In genomic region chr3L:19557197-19557995, dm6 we compare ENCODE assay signal across 1 fruit fly cellular context.
TF ChIP-seq lines count a peak whose summit lies in the region.

No protein-coding gene starts in this region.

TF ChIP-seq in whole organism, embryonic, 481 proteins besides CTCF, POLR2A, EP300 and RAD21 (continued from another document and continues in another):
- TF ChIP-seq dm (GFP tag; optimal IDR thresholded peaks at IDR 0.05; lab: Kevin White, UChicago) (no peak), dysf (GFP tag; IDR thresholded peaks at IDR 0.05; lab: Robert Waterston, UW) (no peak), Deaf1 (tag; optimal IDR thresholded peaks at IDR 0.05; lab: Kevin White, UChicago) (no peak), CG18599 (GFP tag; optimal IDR thresholded peaks at IDR 0.05; lab: Kevin White, UChicago) (no peak), NFAT (GFP tag; IDR thresholded peaks at IDR 0.05; lab: Robert Waterston, UW) (no peak), so (GFP tag; IDR thresholded peaks at IDR 0.05; lab: Robert Waterston, UW) (no peak), tap (tag; optimal IDR thresholded peaks at IDR 0.05; lab: Kevin White, UChicago) (no peak), CG12219 (GFP tag; optimal IDR thresholded peaks at IDR 0.05; lab: Kevin White, UChicago) (no peak), CG33557 (GFP tag; optimal IDR thresholded peaks at IDR 0.05; lab: Kevin White, UChicago) (peak; percentile 81), Blimp-1 (GFP tag; optimal IDR thresholded peaks at IDR 0.05; lab: Kevin White, UChicago) (no peak), bsh (GFP tag; optimal IDR thresholded peaks at IDR 0.05; lab: Kevin White, UChicago) (peak; percentile 21 to 44), CG11560 (tag; IDR thresholded peaks at IDR 0.05; lab: Robert Waterston, UW) (no peak), CG4730 (GFP tag; IDR thresholded peaks at IDR 0.05; lab: Robert Waterston, UW) (no peak), CG6813 (GFP tag; optimal IDR thresholded peaks at IDR 0.05; lab: Kevin White, UChicago) (no peak), CG14710 (tag; optimal IDR thresholded peaks at IDR 0.05; lab: Kevin White, UChicago) (peak; percentile 63), Hmx (GFP tag; optimal IDR thresholded peaks at IDR 0.05; lab: Kevin White, UChicago) (no peak), bab2 (GFP tag; optimal IDR thresholded peaks at IDR 0.05; lab: Kevin White, UChicago) (no peak), Ada2b (GFP tag; IDR thresholded peaks at IDR 0.05; lab: Robert Waterston, UW) (no peak), CG3838 (GFP tag; optimal IDR thresholded peaks at IDR 0.05; lab: Kevin White, UChicago) (no peak), Ets97D (GFP tag; optimal IDR thresholded peaks at IDR 0.05; lab: Kevin White, UChicago) (no peak), CG9797 (GFP tag; optimal IDR thresholded peaks at IDR 0.05; lab: Kevin White, UChicago) (no peak), CG6765 (GFP tag; optimal IDR thresholded peaks at IDR 0.05; lab: Kevin White, UChicago) (no peak), CG3726 (GFP tag; IDR thresholded peaks at IDR 0.05; lab: Robert Waterston, UW) (no peak), al (GFP tag; IDR thresholded peaks at IDR 0.05; lab: Robert Waterston, UW) (no peak), CG18619 (GFP tag; optimal IDR thresholded peaks at IDR 0.05; lab: Kevin White, UChicago) (no peak), MESR4 (GFP tag; optimal IDR thresholded peaks at IDR 0.05; lab: Kevin White, UChicago) (no peak), CG16863 (GFP tag; optimal IDR thresholded peaks at IDR 0.05; lab: Kevin White, UChicago) (no peak), CG5953 (GFP tag; IDR thresholded peaks at IDR 0.05; lab: Robert Waterston, UW) (no peak), CG13424 (tag; optimal IDR thresholded peaks at IDR 0.05; lab: Kevin White, UChicago) (peak; percentile 11), CG7271 (tag; optimal IDR thresholded peaks at IDR 0.05; lab: Kevin White, UChicago) (no peak), Dref (GFP tag; IDR thresholded peaks at IDR 0.05; lab: Robert Waterston, UW) (no peak), CG6254 (GFP tag; optimal IDR thresholded peaks at IDR 0.05; lab: Kevin White, UChicago) (no peak), CG31388 (GFP tag; optimal IDR thresholded peaks at IDR 0.05; lab: Kevin White, UChicago) (no peak), CG11085 (GFP tag; IDR thresholded peaks at IDR 0.05; lab: Robert Waterston, UW) (no peak), CG10321 (GFP tag; IDR thresholded peaks at IDR 0.05; lab: Robert Waterston, UW) (no peak), knrl (GFP tag; IDR thresholded peaks at IDR 0.05; lab: Robert Waterston, UW; ENCODE audit: partially characterized antibody) (no peak), Ssrp (tag; optimal IDR thresholded peaks at IDR 0.05; lab: Kevin White, UChicago) (peak; percentile 37), ara (GFP tag; IDR thresholded peaks at IDR 0.05; lab: Robert Waterston, UW) (no peak), Lpt (GFP tag; optimal IDR thresholded peaks at IDR 0.05; lab: Kevin White, UChicago) (no peak), CG7556 (GFP tag; optimal IDR thresholded peaks at IDR 0.05; lab: Kevin White, UChicago) (peak; percentile 47), pzg (GFP tag; optimal IDR thresholded peaks at IDR 0.05; lab: Kevin White, UChicago) (no peak), dimm (GFP tag; IDR thresholded peaks at IDR 0.05; lab: Robert Waterston, UW) (no peak), CG4617 (GFP tag; optimal IDR thresholded peaks at IDR 0.05; lab: Kevin White, UChicago; ENCODE audit: borderline replicate concordance) (no peak), Elba2 (GFP tag; optimal IDR thresholded peaks at IDR 0.05; lab: Kevin White, UChicago) (no peak), CG3995 (GFP tag; optimal IDR thresholded peaks at IDR 0.05; lab: Kevin White, UChicago) (no peak), CG18011 (GFP tag; optimal IDR thresholded peaks at IDR 0.05; lab: Kevin White, UChicago) (no peak), Optix (GFP tag; IDR thresholded peaks at IDR 0.05; lab: Robert Waterston, UW) (no peak), CG13296 (GFP tag; optimal IDR thresholded peaks at IDR 0.05; lab: Kevin White, UChicago) (no peak), zen2 (GFP tag; IDR thresholded peaks at IDR 0.05; lab: Robert Waterston, UW; ENCODE audit: partially characterized antibody) (no peak), CG11247 (GFP tag; IDR thresholded peaks at IDR 0.05; lab: Robert Waterston, UW) (no peak), zfh1 (GFP tag; IDR thresholded peaks at IDR 0.05; lab: Robert Waterston, UW) (no peak), Ptx1 (GFP tag; IDR thresholded peaks at IDR 0.05; lab: Robert Waterston, UW) (no peak), Myb (GFP tag; optimal IDR thresholded peaks at IDR 0.05; lab: Kevin White, UChicago) (no peak), Neu2 (GFP tag; optimal IDR thresholded peaks at IDR 0.05; lab: Kevin White, UChicago; ENCODE audit: borderline replicate concordance) (no peak), sna (GFP tag; IDR thresholded peaks at IDR 0.05; lab: Robert Waterston, UW; ENCODE audit: partially characterized antibody) (no peak), Hr39 (optimal IDR thresholded peaks at IDR 0.05; lab: Kevin White, UChicago) (no peak), cato (GFP tag; optimal IDR thresholded peaks at IDR 0.05; lab: Kevin White, UChicago; ENCODE audit: borderline replicate concordance) (no peak), Oli (tag; optimal IDR thresholded peaks at IDR 0.05; lab: Kevin White, UChicago) (peak; percentile 16), CG12659 (GFP tag; optimal IDR thresholded peaks at IDR 0.05; lab: Kevin White, UChicago) (no peak), CG6791 (GFP tag; IDR thresholded peaks at IDR 0.05; lab: Robert Waterston, UW; ENCODE audit: partially characterized antibody) (no peak), CG9727 (GFP tag; optimal IDR thresholded peaks at IDR 0.05; lab: Kevin White, UChicago) (peak; percentile 66), exex (tag; optimal IDR thresholded peaks at IDR 0.05; lab: Kevin White, UChicago) (no peak), CG2199 (GFP tag; IDR thresholded peaks at IDR 0.05; lab: Robert Waterston, UW) (no peak), CG10979 (tag; optimal IDR thresholded peaks at IDR 0.05; lab: Kevin White, UChicago) (peak; percentile 67), CG11504 (tag; optimal IDR thresholded peaks at IDR 0.05; lab: Kevin White, UChicago) (no peak), CG32772 (GFP tag; IDR thresholded peaks at IDR 0.05; lab: Robert Waterston, UW) (no peak), Dbx (GFP tag; IDR thresholded peaks at IDR 0.05; lab: Robert Waterston, UW) (no peak), Max (GFP tag; optimal IDR thresholded peaks at IDR 0.05; lab: Kevin White, UChicago) (no peak), CG15696 (tag; optimal IDR thresholded peaks at IDR 0.05; lab: Kevin White, UChicago) (peak; percentile 84), emc (GFP tag; optimal IDR thresholded peaks at IDR 0.05; lab: Kevin White, UChicago) (no peak), Gug (GFP tag; IDR thresholded peaks at IDR 0.05; lab: Robert Waterston, UW) (no peak), Awh (GFP tag; IDR thresholded peaks at IDR 0.05; lab: Robert Waterston, UW) (no peak), sisA (GFP tag; IDR thresholded peaks at IDR 0.05; lab: Robert Waterston, UW) (no peak), h (optimal IDR thresholded peaks at IDR 0.05; lab: Kevin White, UChicago) (no peak), vvl (GFP tag; IDR thresholded peaks at IDR 0.05; lab: Robert Waterston, UW) (no peak), Atf6 (GFP tag; IDR thresholded peaks at IDR 0.05; lab: Robert Waterston, UW) (no peak), vnd (GFP tag; IDR thresholded peaks at IDR 0.05; lab: Robert Waterston, UW; ENCODE audit: partially characterized antibody) (no peak), Nf-YB (GFP tag; optimal IDR thresholded peaks at IDR 0.05; lab: Kevin White, UChicago) (peak; percentile 47), CG15514 (GFP tag; optimal IDR thresholded peaks at IDR 0.05; lab: Kevin White, UChicago) (no peak), CG3281 (GFP tag; optimal IDR thresholded peaks at IDR 0.05; lab: Kevin White, UChicago) (no peak), CG32532 (GFP tag; IDR thresholded peaks at IDR 0.05; lab: Robert Waterston, UW) (no peak), CoRest (tag; optimal IDR thresholded peaks at IDR 0.05; lab: Kevin White, UChicago) (peak; percentile 50), gcm2 (GFP tag; optimal IDR thresholded peaks at IDR 0.05; lab: Kevin White, UChicago) (no peak), ftz-f1 (GFP tag; optimal IDR thresholded peaks at IDR 0.05; lab: Kevin White, UChicago) (no peak), en (GFP tag; optimal IDR thresholded peaks at IDR 0.05; lab: Kevin White, UChicago) (no peak), Hsf (GFP tag; optimal IDR thresholded peaks at IDR 0.05; lab: Kevin White, UChicago) (no peak), nmo (GFP tag; optimal IDR thresholded peaks at IDR 0.05; lab: Kevin White, UChicago) (peak; percentile 15), lmd (GFP tag; IDR thresholded peaks at IDR 0.05; lab: Robert Waterston, UW) (no peak), CG3847 (GFP tag; IDR thresholded peaks at IDR 0.05; lab: Robert Waterston, UW) (no peak), sens (GFP tag; lab: Kevin White, UChicago) (no peak), sqz (GFP tag; optimal IDR thresholded peaks at IDR 0.05; lab: Kevin White, UChicago) (peak; percentile 15), Asciz (GFP tag; optimal IDR thresholded peaks at IDR 0.05; lab: Kevin White, UChicago) (no peak), Dek (tag; optimal IDR thresholded peaks at IDR 0.05; lab: Kevin White, UChicago) (no peak), hkb (optimal IDR thresholded peaks at IDR 0.05; lab: Kevin White, UChicago) (no peak), hkb (GFP tag; IDR thresholded peaks at IDR 0.05; lab: Robert Waterston, UW) (no peak), gem (tag; optimal IDR thresholded peaks at IDR 0.05; lab: Kevin White, UChicago) (peak; percentile 64), pros (GFP tag; optimal IDR thresholded peaks at IDR 0.05; lab: Kevin White, UChicago) (no peak), lola (GFP tag; optimal IDR thresholded peaks at IDR 0.05; lab: Kevin White, UChicago) (peak in 1 of 3 experiments; percentile 91), CG4404 (GFP tag; IDR thresholded peaks at IDR 0.05; lab: Robert Waterston, UW) (peak; percentile 45), Kr (GFP tag; optimal IDR thresholded peaks at IDR 0.05; lab: Kevin White, UChicago) (no peak), sima (GFP tag; optimal IDR thresholded peaks at IDR 0.05; lab: Kevin White, UChicago) (no peak), az2 (GFP tag; optimal IDR thresholded peaks at IDR 0.05; lab: Kevin White, UChicago) (no peak), crp (GFP tag; optimal IDR thresholded peaks at IDR 0.05; lab: Kevin White, UChicago) (no peak), bigmax (GFP tag; optimal IDR thresholded peaks at IDR 0.05; lab: Kevin White, UChicago) (no peak), bcd (GFP tag; optimal IDR thresholded peaks at IDR 0.05; lab: Kevin White, UChicago) (no peak), Stat92E (GFP tag; optimal IDR thresholded peaks at IDR 0.05; lab: Kevin White, UChicago) (peak in 1 of 3 experiments; percentile 9), trem (tag; optimal IDR thresholded peaks at IDR 0.05; lab: Kevin White, UChicago) (peak; percentile 22), amos (GFP tag; IDR thresholded peaks at IDR 0.05; lab: Robert Waterston, UW; ENCODE audit: partially characterized antibody) (no peak), seq (GFP tag; IDR thresholded peaks at IDR 0.05; lab: Robert Waterston, UW) (no peak), fu2 (GFP tag; optimal IDR thresholded peaks at IDR 0.05; lab: Kevin White, UChicago) (no peak), CG15479 (GFP tag; optimal IDR thresholded peaks at IDR 0.05; lab: Kevin White, UChicago) (no peak), shn (GFP tag; optimal IDR thresholded peaks at IDR 0.05; lab: Kevin White, UChicago) (no peak), nerfin-2 (GFP tag; IDR thresholded peaks at IDR 0.05; lab: Robert Waterston, UW; ENCODE audit: partially characterized antibody) (no peak), hb (GFP tag; IDR thresholded peaks at IDR 0.05; lab: Robert Waterston, UW; ENCODE audit: partially characterized antibody) (no peak), dmrt99B (tag; optimal IDR thresholded peaks at IDR 0.05; lab: Kevin White, UChicago) (no peak), CG7928 (GFP tag; optimal IDR thresholded peaks at IDR 0.05; lab: Kevin White, UChicago) (no peak), CG12299 (tag; optimal IDR thresholded peaks at IDR 0.05; lab: Kevin White, UChicago) (no peak), CG7745 (tag; optimal IDR thresholded peaks at IDR 0.05; lab: Kevin White, UChicago) (no peak), mam (GFP tag; optimal IDR thresholded peaks at IDR 0.05; lab: Kevin White, UChicago) (no peak), Dip2 (GFP tag; IDR thresholded peaks at IDR 0.05; lab: Robert Waterston, UW) (no peak), otp (GFP tag; IDR thresholded peaks at IDR 0.05; lab: Robert Waterston, UW) (no peak), B-H2 (GFP tag; optimal IDR thresholded peaks at IDR 0.05; lab: Kevin White, UChicago) (no peak), Drgx (GFP tag; IDR thresholded peaks at IDR 0.05; lab: Robert Waterston, UW) (no peak), CG4424 (GFP tag; optimal IDR thresholded peaks at IDR 0.05; lab: Kevin White, UChicago) (no peak), insv (GFP tag; optimal IDR thresholded peaks at IDR 0.05; lab: Kevin White, UChicago) (no peak), Fer1 (GFP tag; optimal IDR thresholded peaks at IDR 0.05; lab: Kevin White, UChicago) (no peak), CG30020 (tag; optimal IDR thresholded peaks at IDR 0.05; lab: Kevin White, UChicago) (peak; percentile 21), CG34422 (GFP tag; IDR thresholded peaks at IDR 0.05; lab: Robert Waterston, UW) (no peak), tll (GFP tag; optimal IDR thresholded peaks at IDR 0.05; lab: Kevin White, UChicago) (no peak), CG11456 (GFP tag; IDR thresholded peaks at IDR 0.05; lab: Robert Waterston, UW) (no peak), CG8359 (GFP tag; optimal IDR thresholded peaks at IDR 0.05; lab: Kevin White, UChicago; ENCODE audit: borderline replicate concordance) (no peak), sob (GFP tag; IDR thresholded peaks at IDR 0.05; lab: Robert Waterston, UW) (no peak), CG1602 (GFP tag; optimal IDR thresholded peaks at IDR 0.05; lab: Kevin White, UChicago) (no peak), CG1529 (GFP tag; optimal IDR thresholded peaks at IDR 0.05; lab: Kevin White, UChicago) (no peak), Hey (tag; optimal IDR thresholded peaks at IDR 0.05; lab: Kevin White, UChicago) (no peak), CG10543 (GFP tag; optimal IDR thresholded peaks at IDR 0.05; lab: Kevin White, UChicago) (no peak), esg (GFP tag; conservative IDR thresholded peaks at IDR 0.05; lab: Robert Waterston, UW) (no peak), CG8765 (GFP tag; IDR thresholded peaks at IDR 0.05; lab: Robert Waterston, UW) (no peak), CG12071 (GFP tag; optimal IDR thresholded peaks at IDR 0.05; lab: Kevin White, UChicago) (no peak), CG17385 (GFP tag; optimal IDR thresholded peaks at IDR 0.05; lab: Kevin White, UChicago) (no peak), CG12391 (tag; optimal IDR thresholded peaks at IDR 0.05; lab: Kevin White, UChicago) (peak; percentile 58)
